Fruit fly (Drosophila melanogaster) whole organism, pupa: Measurements from ENCODE around the gene drn.

Source experiments
- CG10348 ChIP-seq: fragments of 200-800 bp; sonication (Bioruptor generic); IDR thresholded peaks from 2 replicates; pipeline ENCODE4 v1.3.6; 2022; ENCODE audit warnings: missing biosample characterization, missing genetic modification characterization
- CG12605 ChIP-seq: fragments of 200-800 bp; sonication (Bioruptor generic); IDR thresholded peaks from 2 replicates; pipeline ENCODE4 v1.3.6; 2022; ENCODE audit warnings: missing biosample characterization, missing genetic modification characterization
- CG13204 ChIP-seq: fragments of 200-800 bp; sonication (Bioruptor generic); optimal IDR thresholded peaks from 2 replicates; lab custom pipeline; 2018; ENCODE audit warnings: missing biosample characterization, mild to moderate bottlenecking, missing genetic modification characterization, moderate library complexity
- CG14655 ChIP-seq: fragments of 200-800 bp; sonication (Bioruptor generic); optimal IDR thresholded peaks from 3 replicates; lab custom pipeline; 2017; ENCODE audit warnings: mild to moderate bottlenecking, missing biosample characterization, missing genetic modification reagents, missing genetic modification characterization
- CG15710 ChIP-seq: fragments of 200-800 bp; sonication (Bioruptor generic); optimal IDR thresholded peaks from 2 replicates; lab custom pipeline; 2018; ENCODE audit warnings: missing biosample characterization, mild to moderate bottlenecking, missing genetic modification characterization, moderate library complexity
- CG17806 ChIP-seq: fragments of 200-800 bp; sonication (Bioruptor generic); optimal IDR thresholded peaks from 2 replicates; lab custom pipeline; 2018; ENCODE audit warnings: missing biosample characterization, mild to moderate bottlenecking, missing genetic modification characterization, moderate library complexity
- CG32121 ChIP-seq: fragments of 200-800 bp; sonication (Bioruptor generic); IDR thresholded peaks from 2 replicates; pipeline ENCODE4 v1.3.6; 2022; ENCODE audit warnings: missing biosample characterization, missing genetic modification characterization
- CG34367 ChIP-seq: fragments of 200-800 bp; sonication (Bioruptor generic); optimal IDR thresholded peaks from 2 replicates; lab custom pipeline; 2018; ENCODE audit warnings: missing biosample characterization, mild to moderate bottlenecking, missing genetic modification characterization
- CG4496 ChIP-seq: fragments of 200-800 bp; sonication (Bioruptor generic); IDR thresholded peaks from 3 replicates; pipeline ENCODE4 v1.3.6; 2022; ENCODE audit warnings: missing biosample characterization, missing genetic modification characterization
- CG8159 ChIP-seq: fragments of 200-800 bp; sonication (Bioruptor generic); optimal IDR thresholded peaks from 3 replicates; lab custom pipeline; 2018; ENCODE audit warnings: missing biosample characterization, mild to moderate bottlenecking, missing genetic modification characterization, moderate library complexity
- CG8301 ChIP-seq: fragments of 200-800 bp; sonication (Bioruptor generic); optimal IDR thresholded peaks from 2 replicates; lab custom pipeline; 2018; ENCODE audit warnings: missing biosample characterization, mild to moderate bottlenecking, missing genetic modification characterization
- CG9948 ChIP-seq: fragments of 200-800 bp; sonication (Bioruptor generic); optimal IDR thresholded peaks from 2 replicates; lab custom pipeline; 2018; ENCODE audit warnings: missing biosample characterization, mild to moderate bottlenecking, missing genetic modification characterization, moderate library complexity
- D1 ChIP-seq: fragments of 200-800 bp; sonication (Bioruptor generic); optimal IDR thresholded peaks from 2 replicates; lab custom pipeline; 2018; ENCODE audit warnings: missing biosample characterization, mild to moderate bottlenecking, missing genetic modification characterization, moderate library complexity
- EcR ChIP-seq: fragments of 200-800 bp; sonication (Bioruptor generic); optimal IDR thresholded peaks from 3 replicates; lab custom pipeline; 2019; ENCODE audit warnings: missing biosample characterization, missing genetic modification characterization, mild to moderate bottlenecking, moderate library complexity, missing genetic modification reagents
- Ets98B ChIP-seq: fragments of 200-800 bp; sonication (Bioruptor generic); IDR thresholded peaks from 2 replicates; pipeline ENCODE4 v1.3.6; 2022; ENCODE audit warnings: missing biosample characterization, missing genetic modification characterization
- Pif1A ChIP-seq: fragments of 200-800 bp; sonication (Bioruptor generic); optimal IDR thresholded peaks from 3 replicates; lab custom pipeline; 2016; ENCODE audit warnings: missing biosample characterization, missing genetic modification characterization
- Pif1B ChIP-seq: fragments of 200-800 bp; sonication (Bioruptor generic); optimal IDR thresholded peaks from 3 replicates; lab custom pipeline; 2016; ENCODE audit warnings: missing biosample characterization, missing genetic modification characterization
- Snoo ChIP-seq: fragments of 200-800 bp; sonication (Bioruptor generic); optimal IDR thresholded peaks from 3 replicates; lab custom pipeline; 2017; ENCODE audit warnings: missing biosample characterization, mild to moderate bottlenecking, missing genetic modification characterization, inconsistent platforms
- fd96Ca ChIP-seq: fragments of 200-800 bp; sonication (Bioruptor generic); IDR thresholded peaks from 3 replicates; pipeline ENCODE4 v1.3.6; 2022; ENCODE audit warnings: missing biosample characterization, missing genetic modification characterization
- gl ChIP-seq: fragments of 200-800 bp; sonication (Bioruptor generic); optimal IDR thresholded peaks from 2 replicates; lab custom pipeline; 2018; ENCODE audit warnings: missing biosample characterization, mild to moderate bottlenecking, missing genetic modification characterization
- rn ChIP-seq: fragments of 200-800 bp; sonication (Bioruptor generic); IDR thresholded peaks from 2 replicates; pipeline ENCODE4 v1.3.6; 2022; ENCODE audit warnings: missing biosample characterization, missing genetic modification characterization

drn gene

dm6 chr3R:9385987-9386386 lies 46.0 kb downstream of the drn start:
- TF ChIP-seq CG32121: peak; percentile 23; the same call in 1 of the 2 replicates
- TF ChIP-seq CG8301 (tag; lab: Kevin White, UChicago): peak; percentile 14
- TF ChIP-seq CG12605: 0 out of 2 replicates have a peak, but pooled peaks have one; percentile 32
- no peak for TF ChIP-seq D1 (tag; lab: Kevin White, UChicago)
- TF ChIP-seq CG15710 (tag; lab: Kevin White, UChicago): no peak
- no peak for TF ChIP-seq gl (tag; lab: Kevin White, UChicago)
- TF ChIP-seq CG9948: no peak
- peak; percentile 65 for TF ChIP-seq CG4496
- no peak for TF ChIP-seq CG13204 (GFP tag; lab: Kevin White, UChicago)
- TF ChIP-seq CG8159 (tag; lab: Kevin White, UChicago): no peak
- no peak for TF ChIP-seq rn (GFP tag; lab: Robert Waterston, UW)
- no peak for TF ChIP-seq CG17806
- peak; percentile 57 for TF ChIP-seq Ets98B (GFP tag; lab: Robert Waterston, UW)

- TF ChIP-seq CG13204 (GFP tag; lab: Kevin White, UChicago) (no peak), EcR (GFP tag; lab: Kevin White, UChicago) (peak; percentile 71)
Observed at dm6 chr3R:9387634-9388033, 47.6 kb downstream of the drn start.

dm6 chr3R:9388321-9388720 lies 48.3 kb downstream of the drn start:
- no peak for TF ChIP-seq fd96Ca (GFP tag; lab: Robert Waterston, UW)

dm6 chr3R:9388972-9389371 lies 49.0 kb downstream of the drn start:
- peak; percentile 6 for TF ChIP-seq CG9948
- TF ChIP-seq CG15710 (tag; lab: Kevin White, UChicago): peak; percentile 51
- no peak for TF ChIP-seq Snoo
- TF ChIP-seq CG32121: peak; percentile 39
- TF ChIP-seq CG8301 (tag; lab: Kevin White, UChicago): peak; percentile 16
- peak; percentile 61 for TF ChIP-seq Pif1A (GFP tag; lab: Kevin White, UChicago)
- TF ChIP-seq Ets98B (GFP tag; lab: Robert Waterston, UW): peak; percentile 49
- peak; percentile 45 for TF ChIP-seq CG17806
- peak; percentile 88 for TF ChIP-seq gl (tag; lab: Kevin White, UChicago)
- TF ChIP-seq D1 (tag; lab: Kevin White, UChicago): no peak
- TF ChIP-seq CG12605: peak; percentile 58
- no peak for TF ChIP-seq fd96Ca (GFP tag; lab: Robert Waterston, UW)
- peak; percentile 53 for TF ChIP-seq CG34367 (tag; lab: Kevin White, UChicago)
- TF ChIP-seq CG14655: peak; percentile 50
- TF ChIP-seq EcR (GFP tag; lab: Kevin White, UChicago): peak; percentile 85
- peak; percentile 63; the same call in 1 of the 3 replicates for TF ChIP-seq CG4496
- TF ChIP-seq CG13204 (GFP tag; lab: Kevin White, UChicago): peak; percentile 82
- TF ChIP-seq CG8159 (tag; lab: Kevin White, UChicago): peak; percentile 56
- TF ChIP-seq Pif1B: peak; percentile 53
- no peak for TF ChIP-seq rn (GFP tag; lab: Robert Waterston, UW)
- TF ChIP-seq CG10348 (GFP tag; lab: Robert Waterston, UW): no peak

dm6 chr3R:9390201-9390600 lies 50.2 kb downstream of the drn start:
- TF ChIP-seq CG8159 (tag; lab: Kevin White, UChicago): no peak
- no peak for TF ChIP-seq CG34367 (tag; lab: Kevin White, UChicago)
- no peak for TF ChIP-seq EcR (GFP tag; lab: Kevin White, UChicago)
- TF ChIP-seq Pif1B: no peak
- no peak for TF ChIP-seq gl (tag; lab: Kevin White, UChicago)
- TF ChIP-seq CG9948: no peak
- no peak for TF ChIP-seq CG8301 (tag; lab: Kevin White, UChicago)
- TF ChIP-seq Pif1A (GFP tag; lab: Kevin White, UChicago): no peak
- no peak for TF ChIP-seq CG32121
- TF ChIP-seq CG4496: no peak
- TF ChIP-seq rn (GFP tag; lab: Robert Waterston, UW): no peak
- TF ChIP-seq, all 21 proteins: peak for 0

- peak; percentile 23 for TF ChIP-seq EcR (GFP tag; lab: Kevin White, UChicago)
- TF ChIP-seq CG9948: no peak
Observed at dm6 chr3R:9392421-9392820, 52.4 kb downstream of the drn start.

dm6 chr3R:9393542-9394025 lies 53.6 kb downstream of the drn start:
- TF ChIP-seq CG10348 (GFP tag; lab: Robert Waterston, UW): peak; percentile 58
- peak; percentile 90 for TF ChIP-seq CG32121
- TF ChIP-seq Pif1A (GFP tag; lab: Kevin White, UChicago): peak; percentile 95
- peak; percentile 92 for TF ChIP-seq Snoo
- peak; percentile 96 for TF ChIP-seq CG8159 (tag; lab: Kevin White, UChicago)
- TF ChIP-seq CG9948: peak; percentile 97
- peak; percentile 95 for TF ChIP-seq Ets98B (GFP tag; lab: Robert Waterston, UW)
- TF ChIP-seq CG4496: peak; percentile 98
- TF ChIP-seq CG8301 (tag; lab: Kevin White, UChicago): peak; percentile 99
- peak; percentile 87 for TF ChIP-seq rn (GFP tag; lab: Robert Waterston, UW)
- peak; percentile 73 for TF ChIP-seq EcR (GFP tag; lab: Kevin White, UChicago)
- TF ChIP-seq Pif1B: peak; percentile 95
- peak; percentile 97 for TF ChIP-seq CG34367 (tag; lab: Kevin White, UChicago)
- TF ChIP-seq fd96Ca (GFP tag; lab: Robert Waterston, UW): peak; percentile 97
- TF ChIP-seq CG15710 (tag; lab: Kevin White, UChicago): peak; percentile 97
- TF ChIP-seq CG14655: peak; percentile 99
- TF ChIP-seq CG12605: peak; percentile 97
- TF ChIP-seq CG13204 (GFP tag; lab: Kevin White, UChicago): peak; percentile 93
- TF ChIP-seq CG17806: peak; percentile 97
- TF ChIP-seq gl (tag; lab: Kevin White, UChicago): peak; percentile 95
- TF ChIP-seq D1 (tag; lab: Kevin White, UChicago): peak; percentile 89
